Worm (Caenorhabditis elegans) whole organism, L4/young adult: Measurements from ENCODE around the gene C08E3.1.

Experiments
- W03F9.2 ChIP-seq: fragments of 150-350 bp; optimal IDR thresholded peaks from 2 replicates; lab custom pipeline; 2014; ENCODE audit warnings: missing biosample characterization, missing genetic modification characterization
- dao-5 ChIP-seq: sonication (generic microtip); optimal IDR thresholded peaks from 2 replicates; lab custom pipeline; 2016; ENCODE audit warnings: missing genotype, missing genetic modification characterization, moderate library complexity, missing compliant biosample characterization

ce11 chrII:1624572-1624971 lies 9.0 kb upstream of the C08E3.1 start, which contains the start of gene fbxa-160:
- TF ChIP-seq dao-5 (tag; lab: Kevin White, UChicago), result no peak
- no peak for TF ChIP-seq W03F9.2 (tag; lab: Kevin White, UChicago)
